Fruit fly (Drosophila melanogaster) whole organism, embryonic: Measurements from ENCODE around the gene Jhbp5.

ENCODE experiments used
- Asciz ChIP-seq: fragments of 200-800 bp; sonication (Bioruptor generic); optimal IDR thresholded peaks from 2 replicates; lab custom pipeline; 2017; ENCODE audit warnings: missing biosample characterization, mild to moderate bottlenecking, missing genetic modification characterization, missing genetic modification reagents
- Awh ChIP-seq: fragments of 200-800 bp; sonication (Bioruptor generic); IDR thresholded peaks from 2 replicates; pipeline ENCODE4, ENCODE4 v1.3.6; 2022; ENCODE audit warnings: missing biosample characterization, missing genetic modification characterization
- B-H2 ChIP-seq: fragments of 200-800 bp; sonication (Bioruptor generic); optimal IDR thresholded peaks from 2 replicates; lab custom pipeline; 2018; ENCODE audit warnings: missing biosample characterization, mild to moderate bottlenecking, missing genetic modification characterization
- Bgb ChIP-seq: fragments of 200-800 bp; sonication (Bioruptor generic); IDR thresholded peaks from 2 replicates; pipeline ENCODE4 v1.3.6; 2022; ENCODE audit warnings: missing biosample characterization, missing genetic modification characterization; ENCODE audit not compliant: partially characterized antibody
- C15 ChIP-seq: fragments of 200-800 bp; sonication (Bioruptor generic); IDR thresholded peaks from 3 replicates; pipeline ENCODE4 v1.3.6; 2022; ENCODE audit warnings: missing biosample characterization, missing genetic modification characterization
- CG11398 ChIP-seq: fragments of 200-800 bp; sonication (Bioruptor generic); optimal IDR thresholded peaks from 2 replicates; lab custom pipeline; 2016; ENCODE audit warnings: missing biosample characterization, missing genetic modification characterization
- CG11456 ChIP-seq: fragments of 200-800 bp; sonication (Bioruptor generic); IDR thresholded peaks from 3 replicates; pipeline ENCODE4 v1.3.6; 2022; ENCODE audit warnings: missing biosample characterization, missing genetic modification characterization
- CG11560 ChIP-seq: fragments of 200-800 bp; sonication (Bioruptor generic); IDR thresholded peaks from 3 replicates; pipeline ENCODE4 v1.3.6; 2022; ENCODE audit warnings: missing biosample characterization, missing genetic modification characterization
- CG12299 ChIP-seq: fragments of 200-800 bp; sonication (Bioruptor generic); optimal IDR thresholded peaks from 2 replicates; lab custom pipeline; 2018; ENCODE audit warnings: missing biosample characterization, mild to moderate bottlenecking, missing genetic modification characterization
- CG13624 ChIP-seq: fragments of 200-800 bp; sonication (Bioruptor generic); optimal IDR thresholded peaks from 2 replicates; lab custom pipeline; 2016; ENCODE audit warnings: missing biosample characterization, missing genetic modification characterization
- CG15479 ChIP-seq: fragments of 200-800 bp; sonication (Bioruptor generic); optimal IDR thresholded peaks from 3 replicates; lab custom pipeline; 2019; ENCODE audit warnings: missing biosample characterization, mild to moderate bottlenecking, missing genetic modification characterization, moderate library complexity
- CG15601 ChIP-seq: fragments of 200-800 bp; sonication (Bioruptor generic); optimal IDR thresholded peaks from 3 replicates; lab custom pipeline; 2019; ENCODE audit warnings: missing biosample characterization, mild to moderate bottlenecking, missing genetic modification characterization, moderate library complexity
- CG1603 ChIP-seq: fragments of 200-800 bp; sonication (Bioruptor generic); optimal IDR thresholded peaks from 2 replicates; lab custom pipeline; 2019; ENCODE audit warnings: missing biosample characterization, mild to moderate bottlenecking, missing genetic modification characterization, moderate library complexity
- CG16863 ChIP-seq: fragments of 200-800 bp; sonication (Bioruptor generic); optimal IDR thresholded peaks from 3 replicates; lab custom pipeline; 2016; ENCODE audit warnings: missing biosample characterization, missing genetic modification characterization
- CG17385 ChIP-seq: fragments of 200-800 bp; sonication (Bioruptor generic); optimal IDR thresholded peaks from 3 replicates; lab custom pipeline; 2018; ENCODE audit warnings: missing biosample characterization, mild to moderate bottlenecking, missing genetic modification characterization
- CG3281 ChIP-seq: fragments of 200-800 bp; sonication (Bioruptor generic); optimal IDR thresholded peaks from 3 replicates; lab custom pipeline; 2017; ENCODE audit warnings: missing biosample characterization, mild to moderate bottlenecking, missing genetic modification characterization
- CG33557 ChIP-seq: fragments of 200-800 bp; sonication (Bioruptor generic); optimal IDR thresholded peaks from 2 replicates; lab custom pipeline; 2019; ENCODE audit warnings: missing biosample characterization, mild to moderate bottlenecking, missing genetic modification characterization, moderate library complexity
- CG42726 ChIP-seq: fragments of 200-800 bp; sonication (Bioruptor generic); IDR thresholded peaks from 2 replicates; pipeline ENCODE4 v1.3.6; 2022; ENCODE audit warnings: missing biosample characterization, missing genetic modification characterization; ENCODE audit not compliant: partially characterized antibody
- CG6854 ChIP-seq: fragments of 200-800 bp; sonication (Bioruptor generic); optimal IDR thresholded peaks from 3 replicates; lab custom pipeline; 2017; ENCODE audit warnings: missing biosample characterization, mild to moderate bottlenecking, missing genetic modification characterization
- CG7556 ChIP-seq: fragments of 200-800 bp; sonication (Bioruptor generic); optimal IDR thresholded peaks from 2 replicates; lab custom pipeline; 2017; ENCODE audit warnings: missing biosample characterization, mild to moderate bottlenecking, missing genetic modification characterization
- CG7928 ChIP-seq: fragments of 200-800 bp; sonication (Bioruptor generic); optimal IDR thresholded peaks from 2 replicates; lab custom pipeline; 2017; ENCODE audit warnings: missing biosample characterization, mild to moderate bottlenecking, missing genetic modification characterization
- CG9609 ChIP-seq: fragments of 200-800 bp; sonication (Bioruptor generic); optimal IDR thresholded peaks from 3 replicates; lab custom pipeline; 2016; ENCODE audit warnings: missing biosample characterization, missing genetic modification characterization
- D19B ChIP-seq: fragments of 200-800 bp; sonication (Bioruptor generic); optimal IDR thresholded peaks from 2 replicates; lab custom pipeline; 2017; ENCODE audit warnings: missing biosample characterization, mild to moderate bottlenecking, missing genetic modification characterization
- Gug ChIP-seq: fragments of 200-800 bp; sonication (Bioruptor generic); IDR thresholded peaks from 4 replicates; pipeline ENCODE4 v1.3.6; 2022; ENCODE audit warnings: missing biosample characterization, missing genetic modification characterization
- HLH54F ChIP-seq: fragments of 200-800 bp; sonication (Bioruptor generic); optimal IDR thresholded peaks from 3 replicates; lab custom pipeline; 2016; ENCODE audit warnings: missing biosample characterization, missing genetic modification characterization
- Hr78 ChIP-seq, 2 experiments: fragments of 200-800 bp in 1 of 2; fragments of >200 bp in 1 of 2; sonication (Bioruptor generic) in 1 of 2; optimal IDR thresholded peaks; 2 replicates each; lab custom pipeline; 2017 to 2019; ENCODE audit warnings: missing biosample characterization in 2 of 2, missing genetic modification characterization in 2 of 2, mild to moderate bottlenecking in 1 of 2, moderate library complexity in 1 of 2
- Hsf ChIP-seq: fragments of 200-800 bp; sonication (Bioruptor generic); optimal IDR thresholded peaks from 3 replicates; lab custom pipeline; 2016; ENCODE audit warnings: missing biosample characterization, missing genetic modification characterization
- Med ChIP-seq: fragments of 200-800 bp; sonication (Bioruptor generic); peaks from one replicate; lab custom pipeline; 2016; ENCODE audit warnings: missing biosample characterization, missing genetic modification characterization, mild to moderate bottlenecking, inconsistent platforms, moderate library complexity
- Ravus ChIP-seq: fragments of 200-800 bp; sonication (Bioruptor generic); IDR thresholded peaks from 2 replicates; pipeline ENCODE4 v1.3.6; 2022; ENCODE audit warnings: missing biosample characterization, missing genetic modification characterization
- Rfx ChIP-seq: fragments of 200-800 bp; sonication (Bioruptor generic); IDR thresholded peaks from 2 replicates; pipeline ENCODE4 v1.3.6; 2022; ENCODE audit warnings: missing biosample characterization, missing genetic modification characterization
- Sox102F ChIP-seq: fragments of 200-800 bp; sonication (Bioruptor generic); optimal IDR thresholded peaks from 2 replicates; lab custom pipeline; 2018; ENCODE audit warnings: missing biosample characterization, mild to moderate bottlenecking, missing genetic modification characterization, moderate library complexity
- abd-A ChIP-seq: fragments of 200-800 bp; sonication (Bioruptor generic); optimal IDR thresholded peaks from 3 replicates; lab custom pipeline; 2019; ENCODE audit warnings: missing biosample characterization, mild to moderate bottlenecking, missing genetic modification characterization, moderate library complexity
- amos ChIP-seq: fragments of 200-800 bp; sonication (Bioruptor generic); IDR thresholded peaks from 2 replicates; pipeline ENCODE4 v1.3.6; 2022; ENCODE audit warnings: missing biosample characterization, missing genetic modification characterization; ENCODE audit not compliant: partially characterized antibody
- bsh ChIP-seq, 2 experiments: fragments of 200-800 bp; sonication (Bioruptor generic); optimal IDR thresholded peaks; 2 replicates each; lab custom pipeline; 2017 to 2018; ENCODE audit warnings: mild to moderate bottlenecking in 2 of 2, missing biosample characterization in 2 of 2, missing genetic modification characterization in 2 of 2, moderate library complexity in 1 of 2
- caup ChIP-seq: fragments of 200-800 bp; sonication (Bioruptor generic); optimal IDR thresholded peaks from 3 replicates; lab custom pipeline; 2017; ENCODE audit warnings: missing biosample characterization, mild to moderate bottlenecking, missing genetic modification characterization, moderate library complexity; ENCODE audit not compliant: severe bottlenecking
- da ChIP-seq: fragments of 200-800 bp; sonication (Bioruptor generic); optimal IDR thresholded peaks from 2 replicates; lab custom pipeline; 2016; ENCODE audit warnings: missing biosample characterization, missing genetic modification characterization
- dmrt99B ChIP-seq: fragments of 200-800 bp; sonication (Bioruptor generic); optimal IDR thresholded peaks from 2 replicates; lab custom pipeline; 2018; ENCODE audit warnings: missing biosample characterization, mild to moderate bottlenecking, missing genetic modification characterization, moderate library complexity
- esg ChIP-seq: fragments of 200-800 bp; sonication (Bioruptor generic); conservative IDR thresholded peaks from 2 replicates; pipeline ENCODE4 v1.3.6; 2022; ENCODE audit warnings: missing biosample characterization, missing genetic modification characterization
- gsb-n ChIP-seq: fragments of 200-800 bp; sonication (Bioruptor generic); optimal IDR thresholded peaks from 3 replicates; lab custom pipeline; 2018; ENCODE audit warnings: missing biosample characterization, mild to moderate bottlenecking, missing genetic modification characterization
- lola ChIP-seq, 3 experiments: fragments of >200 bp in 2 of 3; fragments of 200-800 bp in 1 of 3; sonication (Bioruptor generic) in 1 of 3; optimal IDR thresholded peaks; 2 replicates each; lab custom pipeline; 2017 to 2019; ENCODE audit warnings: missing biosample characterization in 3 of 3, missing genetic modification characterization in 3 of 3, mild to moderate bottlenecking in 1 of 3, moderate library complexity in 1 of 3
- nerfin-1 ChIP-seq: fragments of 200-800 bp; sonication (Bioruptor generic); optimal IDR thresholded peaks from 3 replicates; lab custom pipeline; 2019; ENCODE audit warnings: missing biosample characterization, mild to moderate bottlenecking, missing genetic modification characterization, moderate library complexity
- otp ChIP-seq: fragments of 200-800 bp; sonication (Bioruptor generic); IDR thresholded peaks from 3 replicates; pipeline ENCODE4, ENCODE4 v1.3.6; 2022; ENCODE audit warnings: missing biosample characterization, missing genetic modification characterization
- peb ChIP-seq: fragments of 200-800 bp; sonication (Bioruptor generic); IDR thresholded peaks from 2 replicates; pipeline ENCODE4 v1.3.6; 2022; ENCODE audit warnings: missing biosample characterization, missing genetic modification characterization
- so ChIP-seq: fragments of 200-800 bp; sonication (Bioruptor generic); IDR thresholded peaks from 3 replicates; pipeline ENCODE4 v1.3.6; 2022; ENCODE audit warnings: missing biosample characterization, missing genetic modification characterization
- sob ChIP-seq: fragments of 200-800 bp; sonication (Bioruptor generic); IDR thresholded peaks from 2 replicates; pipeline ENCODE4 v1.3.6; 2022; ENCODE audit warnings: missing biosample characterization, missing genetic modification characterization
- sqz ChIP-seq: fragments of 200-800 bp; sonication (Bioruptor generic); optimal IDR thresholded peaks from 3 replicates; lab custom pipeline; 2018; ENCODE audit warnings: missing biosample characterization, mild to moderate bottlenecking, missing genetic modification characterization
- zen ChIP-seq: fragments of 200-800 bp; sonication (Bioruptor generic); optimal IDR thresholded peaks from 3 replicates; lab custom pipeline; 2018; ENCODE audit warnings: missing biosample characterization, mild to moderate bottlenecking, missing genetic modification characterization, moderate library complexity

The Jhbp5 gene

DNA sequence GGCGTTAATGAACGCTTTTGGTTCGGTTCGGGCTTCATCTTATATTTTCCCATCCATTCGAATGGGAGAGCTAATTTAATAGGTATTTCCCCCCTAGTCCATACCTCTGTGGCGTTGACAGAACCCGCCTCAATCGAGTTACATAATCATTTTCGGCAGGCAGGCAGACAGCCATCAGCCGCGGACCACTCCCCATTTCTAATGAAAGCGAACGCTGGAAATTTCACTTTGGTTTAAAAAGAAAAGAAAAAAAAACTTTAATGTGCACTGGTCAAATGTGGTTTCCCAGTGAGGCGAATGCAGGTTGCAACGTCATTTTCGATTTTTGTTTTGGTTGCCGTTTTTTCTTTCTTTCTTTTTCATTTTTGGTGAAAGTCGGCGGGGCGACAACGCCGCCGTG lies 36.5 kb upstream of the Jhbp5 start (continued):
- no peak for TF ChIP-seq dmrt99B (tag; lab: Kevin White, UChicago)
- TF ChIP-seq CG13624 (GFP tag; lab: Kevin White, UChicago): no peak
- no peak for TF ChIP-seq CG7556
- no peak for TF ChIP-seq CG16863
- no peak for TF ChIP-seq CG12299 (tag; lab: Kevin White, UChicago)
- TF ChIP-seq nerfin-1 (tag; lab: Kevin White, UChicago): no peak
- no peak for TF ChIP-seq esg (GFP tag; lab: Robert Waterston, UW)
- TF ChIP-seq sqz (GFP tag; lab: Kevin White, UChicago): no peak
- no peak for TF ChIP-seq CG9609 (GFP tag; lab: Kevin White, UChicago)
- TF ChIP-seq da (GFP tag; lab: Kevin White, UChicago): no peak
- TF ChIP-seq lola (GFP tag; optimal IDR thresholded peaks at IDR 0.05; lab: Kevin White, UChicago): peak in 1 of 3 experiments; percentile 3
- TF ChIP-seq caup (GFP tag; lab: Kevin White, UChicago): no peak
- TF ChIP-seq Sox102F (GFP tag; lab: Kevin White, UChicago): no peak
- peak; percentile 25 for TF ChIP-seq CG15601 (tag; lab: Kevin White, UChicago)
- peak; percentile 49 for TF ChIP-seq gsb-n (tag; lab: Kevin White, UChicago)
- no peak for TF ChIP-seq peb (GFP tag; lab: Robert Waterston, UW)
- TF ChIP-seq CG11398 (GFP tag; lab: Kevin White, UChicago): no peak
- peak; percentile 43 for TF ChIP-seq abd-A (tag; lab: Kevin White, UChicago)
- peak; percentile 81 for TF ChIP-seq Awh (GFP tag; lab: Robert Waterston, UW)
- TF ChIP-seq CG15479 (GFP tag; lab: Kevin White, UChicago): no peak
- no peak for TF ChIP-seq amos (GFP tag; lab: Robert Waterston, UW)
- TF ChIP-seq HLH54F (GFP tag; lab: Kevin White, UChicago): no peak

DNA sequence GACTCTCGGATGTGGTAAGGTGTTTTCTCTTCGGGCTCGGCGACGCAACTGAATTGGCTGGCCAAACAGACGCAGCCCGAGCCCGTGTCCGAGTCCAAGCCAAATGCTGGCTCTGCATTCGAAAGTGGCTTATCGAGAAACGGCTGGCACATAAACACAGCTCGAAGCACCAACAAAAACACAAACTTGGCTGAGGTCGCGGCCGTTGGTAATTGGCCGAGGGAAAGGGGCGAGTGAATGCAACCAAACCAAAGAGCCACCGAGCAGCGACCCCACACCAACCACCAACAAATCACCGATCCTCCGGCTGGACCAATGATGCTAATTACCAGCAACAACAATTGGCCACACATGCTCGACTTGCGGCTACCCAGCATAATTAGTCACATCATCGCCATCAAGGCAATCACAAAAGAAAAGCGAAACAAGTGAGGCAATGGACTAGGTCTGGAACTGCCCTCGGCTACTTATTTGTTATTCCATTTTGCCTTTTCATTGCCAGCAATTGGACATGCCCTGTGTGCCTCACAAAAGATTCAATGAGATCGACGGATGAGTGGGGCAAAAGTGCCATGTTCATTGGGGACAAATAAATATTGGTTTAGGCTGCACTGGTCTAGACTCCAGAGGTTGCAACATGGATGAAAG lies 35.1 kb upstream of the Jhbp5 start, which contains the start of gene CG32855:
TSS of gene CG32855 (minus strand) at position 51 of the 648 bp plus-strand sequence.
- TF ChIP-seq CG11560 (tag; lab: Robert Waterston, UW) (no peak), zen (tag; lab: Kevin White, UChicago) (no peak), CG42726 (GFP tag; lab: Robert Waterston, UW) (no peak), CG7928 (GFP tag; lab: Kevin White, UChicago) (no peak), otp (peak; percentile 42; the same call in 1 of the 3 replicates), bsh (GFP tag; optimal IDR thresholded peaks at IDR 0.05; lab: Kevin White, UChicago) (peak in 1 of 2 experiments; percentile 8), Sox102F (GFP tag; lab: Kevin White, UChicago) (peak; percentile 32), Awh (GFP tag; lab: Robert Waterston, UW) (no peak), so (no peak), D19B (GFP tag; lab: Kevin White, UChicago) (peak; percentile 15), CG33557 (GFP tag; lab: Kevin White, UChicago) (peak; percentile 19), B-H2 (no peak), Rfx (no peak), Hr78 (GFP tag; optimal IDR thresholded peaks at IDR 0.05; lab: Kevin White, UChicago) (peak in 1 of 2 experiments; percentile 71), Med (peak; percentile 76), Ravus (GFP tag; lab: Robert Waterston, UW) (no peak), CG17385 (no peak), gsb-n (tag; lab: Kevin White, UChicago) (peak; percentile 75), Bgb (GFP tag; lab: Robert Waterston, UW) (no peak), Asciz (peak; percentile 7), C15 (no peak), Gug (GFP tag; lab: Robert Waterston, UW) (no peak), sob (no peak), Hsf (GFP tag; lab: Kevin White, UChicago) (no peak), caup (GFP tag; lab: Kevin White, UChicago) (no peak), CG11456 (GFP tag; lab: Robert Waterston, UW) (no peak), CG1603 (tag; lab: Kevin White, UChicago) (peak; percentile 31), CG6854 (no peak), CG3281 (GFP tag; lab: Kevin White, UChicago) (no peak)
